Worm (Caenorhabditis elegans) whole organism, young adult: ENCODE results near the gene F59E12.1.

Experiments used
- B0019.2 ChIP-seq: fragments of 200-800 bp; sonication (Bioruptor generic); conservative IDR thresholded peaks from 2 replicates; pipeline ENCODE4 v1.3.6; 2022; ENCODE audit warnings: missing genetic modification reagents, missing genetic modification characterization, missing compliant biosample characterization
- B0336.3 ChIP-seq: fragments of 200-800 bp; sonication (Bioruptor generic); IDR thresholded peaks from 2 replicates; pipeline ENCODE4 v1.3.6; 2022; ENCODE audit warnings: missing genetic modification characterization, missing compliant biosample characterization
- C17E4.6 ChIP-seq: fragments of 200-800 bp; sonication (Bioruptor generic); IDR thresholded peaks from 2 replicates; pipeline ENCODE4 v1.3.6; 2022; ENCODE audit warnings: missing genetic modification reagents, missing genetic modification characterization, missing compliant biosample characterization
- F10E7.11 ChIP-seq: sonication (generic microtip); optimal IDR thresholded peaks from 2 replicates; lab custom pipeline; 2017; ENCODE audit warnings: mild to moderate bottlenecking, missing genetic modification characterization, moderate library complexity, missing compliant biosample characterization
- F23B12.7 ChIP-seq: sonication (generic microtip); optimal IDR thresholded peaks from 2 replicates; lab custom pipeline; 2017; ENCODE audit warnings: missing genetic modification characterization, mild to moderate bottlenecking, missing compliant biosample characterization, antibody characterized with exemption, moderate library complexity; ENCODE audit not compliant: insufficient read depth
- F52B5.7 ChIP-seq: sonication (generic microtip); optimal IDR thresholded peaks from 2 replicates; lab custom pipeline; 2016; ENCODE audit warnings: mild to moderate bottlenecking, missing genetic modification characterization, missing compliant biosample characterization
- F57C9.4 ChIP-seq: sonication (generic microtip); optimal IDR thresholded peaks from 2 replicates; lab custom pipeline; 2017; ENCODE audit warnings: mild to moderate bottlenecking, missing genetic modification characterization, missing compliant biosample characterization
- K12H6.12 ChIP-seq: fragments of 200-800 bp; sonication (Bioruptor generic); optimal IDR thresholded peaks from 2 replicates; lab custom pipeline; 2018; ENCODE audit warnings: mild to moderate bottlenecking, missing genetic modification characterization, missing compliant biosample characterization
- T07F8.4 ChIP-seq: sonication (generic microtip); optimal IDR thresholded peaks from 2 replicates; lab custom pipeline; 2016; ENCODE audit warnings: mild to moderate bottlenecking, missing genetic modification characterization, moderate library complexity, missing compliant biosample characterization
- Y53F4B.3 ChIP-seq: fragments of 200-800 bp; sonication (Bioruptor generic); IDR thresholded peaks from 2 replicates; pipeline ENCODE4 v1.3.6; 2022; ENCODE audit warnings: missing genetic modification reagents, missing genetic modification characterization, missing compliant biosample characterization
- Y53G8AR.9 ChIP-seq: fragments of 200-800 bp; sonication (Bioruptor generic); conservative IDR thresholded peaks from 2 replicates; pipeline ENCODE4 v1.3.6; 2022; ENCODE audit warnings: missing genetic modification reagents, missing genetic modification characterization, missing compliant biosample characterization
- Y56A3A.18 ChIP-seq: fragments of 200-800 bp; sonication (Bioruptor generic); IDR thresholded peaks from 2 replicates; pipeline ENCODE4 v1.3.6; 2022; ENCODE audit warnings: missing genetic modification reagents, missing genetic modification characterization, missing compliant biosample characterization
- Y79H2A.3 ChIP-seq: fragments of 200-800 bp; sonication (Bioruptor generic); conservative IDR thresholded peaks from 2 replicates; pipeline ENCODE4 v1.3.6; 2022; ENCODE audit warnings: missing genetic modification reagents, missing genetic modification characterization, missing compliant biosample characterization
- attf-3 ChIP-seq: fragments of 200-800 bp; sonication (Bioruptor generic); conservative IDR thresholded peaks from 2 replicates; pipeline ENCODE4 v1.3.6; 2022; ENCODE audit warnings: missing genetic modification reagents, missing genetic modification characterization, missing compliant biosample characterization
- bed-2 ChIP-seq: fragments of 200-800 bp; sonication (Bioruptor generic); IDR thresholded peaks from 2 replicates; pipeline ENCODE4 v1.3.6; 2022; ENCODE audit warnings: missing genetic modification reagents, missing genetic modification characterization, missing compliant biosample characterization
- ccch-3 ChIP-seq: fragments of 200-800 bp; sonication (Bioruptor generic); optimal IDR thresholded peaks from 2 replicates; lab custom pipeline; 2018; ENCODE audit warnings: mild to moderate bottlenecking, missing genetic modification characterization, missing compliant biosample characterization
- cebp-1 ChIP-seq, 2 experiments: fragments of 200-800 bp in 1 of 2; sonication (Bioruptor generic) in 1 of 2; sonication (generic microtip) in 1 of 2; IDR thresholded peaks in 1 of 2; optimal IDR thresholded peaks in 1 of 2; 2 replicates each; pipeline versions ENCODE4 v1.3.6 to Lab custom; 2017 to 2022; ENCODE audit warnings: missing compliant biosample characterization in 2 of 2, missing genetic modification characterization in 2 of 2, mild to moderate bottlenecking in 1 of 2, missing genetic modification reagents in 1 of 2, moderate library complexity in 1 of 2
- ceh-58 ChIP-seq: fragments of 200-800 bp; sonication (Bioruptor generic); IDR thresholded peaks from 2 replicates; pipeline ENCODE4 v1.3.6; 2022; ENCODE audit warnings: missing genetic modification characterization, missing compliant biosample characterization
- ceh-79 ChIP-seq: sonication (generic microtip); optimal IDR thresholded peaks from 2 replicates; lab custom pipeline; 2017; ENCODE audit warnings: mild to moderate bottlenecking, missing genetic modification characterization, missing compliant biosample characterization
- die-1 ChIP-seq: sonication (generic microtip); optimal IDR thresholded peaks from 2 replicates; lab custom pipeline; 2016; ENCODE audit warnings: missing genotype, mild to moderate bottlenecking, missing genetic modification characterization, missing compliant biosample characterization
- dpff-1 ChIP-seq: sonication (generic microtip); optimal IDR thresholded peaks from 2 replicates; lab custom pipeline; 2017; ENCODE audit warnings: mild to moderate bottlenecking, missing genetic modification characterization, missing compliant biosample characterization
- dpl-1 ChIP-seq: fragments of 150-350 bp; optimal IDR thresholded peaks from 2 replicates; lab custom pipeline; 2014; ENCODE audit warnings: missing biosample characterization, missing genetic modification reagents, missing genetic modification characterization
- efl-1 ChIP-seq: fragments of 150-350 bp; optimal IDR thresholded peaks from 2 replicates; lab custom pipeline; 2014; ENCODE audit warnings: missing biosample characterization, missing genetic modification reagents, missing genetic modification characterization
- egl-18 ChIP-seq: fragments of 200-800 bp; sonication (Bioruptor generic); IDR thresholded peaks from 2 replicates; pipeline ENCODE4 v1.3.6; 2022; ENCODE audit warnings: missing genetic modification reagents, missing genetic modification characterization, missing compliant biosample characterization
- fkh-3 ChIP-seq: sonication (generic microtip); optimal IDR thresholded peaks from 2 replicates; lab custom pipeline; 2016; ENCODE audit warnings: mild to moderate bottlenecking, missing genetic modification characterization, missing compliant biosample characterization
- gei-17 ChIP-seq: fragments of 200-800 bp; sonication (Bioruptor generic); optimal IDR thresholded peaks from 2 replicates; lab custom pipeline; 2018; ENCODE audit warnings: mild to moderate bottlenecking, missing genetic modification characterization, missing compliant biosample characterization
- him-1 ChIP-seq: sonication (generic microtip); optimal IDR thresholded peaks from 2 replicates; lab custom pipeline; 2016; ENCODE audit warnings: missing genotype, missing genetic modification reagents, missing genetic modification characterization, missing compliant biosample characterization
- hlh-12 ChIP-seq: sonication (generic microtip); optimal IDR thresholded peaks from 2 replicates; lab custom pipeline; 2016; ENCODE audit warnings: missing genetic modification characterization, missing compliant biosample characterization
- hlh-26 ChIP-seq: fragments of 200-800 bp; sonication (Bioruptor generic); conservative IDR thresholded peaks from 2 replicates; pipeline ENCODE4 v1.3.6; 2022; ENCODE audit warnings: missing genetic modification reagents, missing genetic modification characterization, missing compliant biosample characterization
- let-526 ChIP-seq: fragments of 200-800 bp; sonication (Bioruptor generic); IDR thresholded peaks from 2 replicates; pipeline ENCODE4 v1.3.6; 2022; ENCODE audit warnings: missing genetic modification reagents, missing genetic modification characterization, missing compliant biosample characterization
- lin-35 ChIP-seq, 3 experiments: fragments of 150-350 bp in 2 of 3; sonication (generic microtip) in 1 of 3; optimal IDR thresholded peaks; 2 replicates each; lab custom pipeline; 2014 to 2018; ENCODE audit warnings: missing biosample characterization in 3 of 3, missing genetic modification characterization in 3 of 3, missing genetic modification reagents in 3 of 3
- lir-1 ChIP-seq: fragments of 200-800 bp; sonication (Bioruptor generic); conservative IDR thresholded peaks from 2 replicates; pipeline ENCODE4 v1.3.6; 2022; ENCODE audit warnings: missing genetic modification reagents, missing genetic modification characterization, missing compliant biosample characterization
- madf-8 ChIP-seq: fragments of 200-800 bp; sonication (Bioruptor generic); conservative IDR thresholded peaks from 2 replicates; pipeline ENCODE4 v1.3.6; 2022; ENCODE audit warnings: missing genetic modification reagents, missing genetic modification characterization, missing compliant biosample characterization
- mes-4 ChIP-seq: sonication (generic microtip); optimal IDR thresholded peaks from 2 replicates; lab custom pipeline; 2016; ENCODE audit warnings: missing genotype, missing genetic modification characterization, missing compliant biosample characterization
- nfya-1 ChIP-seq: sonication (generic microtip); optimal IDR thresholded peaks from 2 replicates; lab custom pipeline; 2017; ENCODE audit warnings: antibody characterized with exemption, missing compliant biosample characterization, missing genetic modification characterization, borderline replicate concordance; ENCODE audit not compliant: insufficient read depth
- pbrm-1 ChIP-seq: fragments of 200-800 bp; sonication (Bioruptor generic); IDR thresholded peaks from 2 replicates; pipeline ENCODE4 v1.3.6; 2022; ENCODE audit warnings: missing genetic modification reagents, missing genetic modification characterization, missing compliant biosample characterization
- pha-4 ChIP-seq: fragments of 150-350 bp; sonication (generic microtip); optimal IDR thresholded peaks from 2 replicates; lab custom pipeline; 2014; ENCODE audit warnings: missing biosample characterization, missing genetic modification reagents, missing genetic modification characterization
- rcor-1 ChIP-seq: fragments of 200-800 bp; sonication (Bioruptor generic); IDR thresholded peaks from 2 replicates; pipeline ENCODE4 v1.3.6; 2022; ENCODE audit warnings: missing genetic modification reagents, missing genetic modification characterization, missing compliant biosample characterization
- rec-8 ChIP-seq, 2 experiments: sonication (generic microtip); optimal IDR thresholded peaks; 2 replicates each; lab custom pipeline; 2016; ENCODE audit warnings: mild to moderate bottlenecking in 2 of 2, missing genetic modification characterization in 2 of 2, missing genetic modification reagents in 2 of 2, missing genotype in 2 of 2, missing biosample characterization in 1 of 2, missing compliant biosample characterization in 1 of 2, moderate library complexity in 1 of 2
- rpc-1 ChIP-seq, 2 experiments: fragments of 150-350 bp in 1 of 2; sonication (generic microtip) in 1 of 2; optimal IDR thresholded peaks; 2 replicates each; lab custom pipeline; 2014 to 2018; ENCODE audit warnings: missing biosample characterization in 1 of 2, missing genetic modification characterization in 1 of 2, missing genetic modification reagents in 1 of 2, missing genotype in 1 of 2
- snpc-1.1 ChIP-seq: sonication (generic microtip); optimal IDR thresholded peaks from 2 replicates; lab custom pipeline; 2017; ENCODE audit warnings: missing genetic modification characterization, mild to moderate bottlenecking, missing compliant biosample characterization, antibody characterized with exemption, moderate library complexity, missing genotype, missing genetic modification reagents; ENCODE audit not compliant: insufficient read depth
- tlf-1 ChIP-seq: fragments of 200-800 bp; sonication (Bioruptor generic); optimal IDR thresholded peaks from 2 replicates; lab custom pipeline; 2018; ENCODE audit warnings: mild to moderate bottlenecking, missing genetic modification characterization, missing compliant biosample characterization
- xnd-1 ChIP-seq: sonication (generic microtip); optimal IDR thresholded peaks from 2 replicates; lab custom pipeline; 2016; ENCODE audit warnings: missing genotype, missing genetic modification reagents, missing genetic modification characterization, missing compliant biosample characterization
- zim-3 ChIP-seq: sonication (generic microtip); optimal IDR thresholded peaks from 2 replicates; lab custom pipeline; 2017; ENCODE audit warnings: mild to moderate bottlenecking, missing genetic modification characterization, moderate library complexity, missing compliant biosample characterization
- ztf-18 ChIP-seq: sonication (generic microtip); optimal IDR thresholded peaks from 2 replicates; lab custom pipeline; 2016; ENCODE audit warnings: missing genotype, mild to moderate bottlenecking, missing genetic modification characterization, missing compliant biosample characterization
- ztf-22 ChIP-seq: fragments of 200-800 bp; sonication (Bioruptor generic); optimal IDR thresholded peaks from 2 replicates; lab custom pipeline; 2018; ENCODE audit warnings: mild to moderate bottlenecking, missing genetic modification characterization, moderate library complexity, missing compliant biosample characterization
- ztf-6 ChIP-seq: fragments of 200-800 bp; sonication (Bioruptor generic); IDR thresholded peaks from 2 replicates; pipeline ENCODE4 v1.3.6; 2022; ENCODE audit warnings: missing genetic modification reagents, missing genetic modification characterization, missing compliant biosample characterization

F59E12.1 gene

DNA sequence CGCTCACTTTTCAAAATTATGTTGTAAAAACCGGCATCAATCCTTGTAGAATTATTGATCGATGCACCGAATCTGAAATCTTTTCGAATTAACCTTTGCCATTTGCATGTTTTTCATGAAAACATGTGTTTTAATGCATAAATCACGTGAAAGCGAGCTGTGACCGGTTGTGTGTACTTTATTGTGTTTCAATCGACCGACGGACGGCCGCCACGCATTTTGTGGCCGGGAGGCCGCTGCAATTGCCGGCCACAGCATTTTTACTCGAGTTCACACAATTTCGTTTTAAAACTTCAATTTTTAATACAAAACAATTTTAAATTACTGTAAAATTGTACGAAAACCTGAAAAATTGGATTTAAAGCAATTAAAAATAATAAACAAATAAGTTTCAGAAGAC is 34.6 kb downstream of the F59E12.1 start, which contains the start of gene C25H3.11 (continued):
- TF ChIP-seq rpc-1 (optimal IDR thresholded peaks at IDR 0.05; lab: Kevin White, UChicago) (no peak), rpc-1 (tag; optimal IDR thresholded peaks at IDR 0.05; lab: Kevin White, UChicago) (no peak), egl-18 (GFP tag; lab: Robert Waterston, UW) (no peak), ztf-18 (tag; lab: Kevin White, UChicago) (peak; percentile 15), xnd-1 (no peak), lin-35 (GFP tag; optimal IDR thresholded peaks at IDR 0.05; lab: Kevin White, UChicago) (peak in 1 of 3 experiments; percentile 2), lir-1 (no peak), Y53F4B.3 (GFP tag; lab: Robert Waterston, UW) (no peak), F52B5.7 (tag; lab: Kevin White, UChicago) (no peak), T07F8.4 (tag; lab: Kevin White, UChicago) (no peak), attf-3 (GFP tag; lab: Robert Waterston, UW) (no peak), ztf-22 (GFP tag; lab: Kevin White, UChicago) (no peak), K12H6.12 (tag; lab: Kevin White, UChicago) (peak; percentile 20), ccch-3 (GFP tag; lab: Kevin White, UChicago) (no peak), tlf-1 (GFP tag; lab: Kevin White, UChicago) (peak; percentile 21), B0336.3 (GFP tag; lab: Robert Waterston, UW) (peak; percentile 31), ztf-6 (GFP tag; lab: Robert Waterston, UW) (no peak), efl-1 (GFP tag; lab: Kevin White, UChicago) (no peak), hlh-12 (tag; lab: Kevin White, UChicago) (no peak), Y79H2A.3 (GFP tag; lab: Robert Waterston, UW) (no peak), gei-17 (GFP tag; lab: Kevin White, UChicago) (no peak), F23B12.7 (tag; lab: Kevin White, UChicago) (no peak), madf-8 (GFP tag; lab: Robert Waterston, UW) (no peak), Y56A3A.18 (GFP tag; lab: Robert Waterston, UW) (0 out of 2 replicates have a peak, but pooled peaks have one; percentile 53), fkh-3 (tag; lab: Kevin White, UChicago) (no peak), Y53G8AR.9 (GFP tag; lab: Robert Waterston, UW) (peak; percentile 29; the same call in 1 of the 2 replicates), hlh-26 (no peak), rcor-1 (GFP tag; lab: Robert Waterston, UW) (no peak), rec-8 (tag; optimal IDR thresholded peaks at IDR 0.05; lab: Kevin White, UChicago) (no peak), snpc-1.1 (tag; lab: Kevin White, UChicago) (no peak), zim-3 (tag; lab: Kevin White, UChicago) (no peak), him-1 (no peak), nfya-1 (tag; lab: Kevin White, UChicago) (no peak), F10E7.11 (no peak), die-1 (tag; lab: Kevin White, UChicago) (no peak), let-526 (GFP tag; lab: Robert Waterston, UW) (no peak), F57C9.4 (tag; lab: Kevin White, UChicago) (no peak), C17E4.6 (GFP tag; lab: Robert Waterston, UW) (no peak), bed-2 (GFP tag; lab: Robert Waterston, UW) (no peak), B0019.2 (no peak), pbrm-1 (GFP tag; lab: Robert Waterston, UW) (peak; percentile 7; the same call in 1 of the 2 replicates), dpl-1 (GFP tag; lab: Kevin White, UChicago) (no peak), mes-4 (tag; lab: Kevin White, UChicago) (no peak), cebp-1 (GFP tag; IDR thresholded peaks at IDR 0.05; lab: Robert Waterston, UW) (no peak; the same call in 1 of the 2 replicates), cebp-1 (tag; optimal IDR thresholded peaks at IDR 0.05; lab: Kevin White, UChicago) (peak; percentile 63), ceh-58 (no peak), pha-4 (no peak), ceh-79 (tag; lab: Kevin White, UChicago) (no peak), dpff-1 (tag; lab: Kevin White, UChicago) (no peak)
